Worm (Caenorhabditis elegans) whole organism, L2 larva: ENCODE data around the gene cnc-6.

Source experiments
- aly-2 ChIP-seq: fragments of 150-350 bp; optimal IDR thresholded peaks from 2 replicates; lab custom pipeline; 2014; ENCODE audit warnings: missing biosample characterization, missing genetic modification characterization
- ama-1 ChIP-seq: fragments of 150-350 bp; optimal IDR thresholded peaks from 2 replicates; lab custom pipeline; 2018; ENCODE audit warnings: inconsistent platforms
- ceh-16 ChIP-seq: fragments of 150-350 bp; optimal IDR thresholded peaks from 2 replicates; lab custom pipeline; 2014; ENCODE audit warnings: missing biosample characterization, missing genetic modification characterization
- ceh-82 ChIP-seq: fragments of 150-350 bp; optimal IDR thresholded peaks from 2 replicates; lab custom pipeline; 2014; ENCODE audit warnings: missing biosample characterization, missing genetic modification characterization
- gmeb-1 ChIP-seq: fragments of 150-350 bp; optimal IDR thresholded peaks from 2 replicates; lab custom pipeline; 2014; ENCODE audit warnings: missing biosample characterization, missing genetic modification characterization
- lin-39 ChIP-seq: fragments of 150-350 bp; optimal IDR thresholded peaks from 2 replicates; lab custom pipeline; 2014; ENCODE audit warnings: missing biosample characterization, missing genetic modification reagents, missing genetic modification characterization
- mdl-1 ChIP-seq, 2 experiments: fragments of 150-350 bp in 1 of 2; sonication (generic microtip) in 1 of 2; optimal IDR thresholded peaks; 2 replicates each; lab custom pipeline; 2017; ENCODE audit warnings: missing biosample characterization in 2 of 2, missing genetic modification characterization in 2 of 2
- nhr-237 ChIP-seq: fragments of 150-350 bp; optimal IDR thresholded peaks from 2 replicates; lab custom pipeline; 2014; ENCODE audit warnings: missing biosample characterization, missing genetic modification characterization
- nhr-6 ChIP-seq: fragments of 150-350 bp; optimal IDR thresholded peaks from 2 replicates; lab custom pipeline; 2014; ENCODE audit warnings: missing biosample characterization, missing genetic modification characterization
- nhr-77 ChIP-seq: fragments of 150-350 bp; optimal IDR thresholded peaks from 2 replicates; lab custom pipeline; 2014; ENCODE audit warnings: missing biosample characterization, missing genetic modification characterization
- unc-39 ChIP-seq: fragments of 150-350 bp; optimal IDR thresholded peaks from 2 replicates; lab custom pipeline; 2014; ENCODE audit warnings: missing biosample characterization, missing genetic modification characterization
- unc-62 ChIP-seq: fragments of 150-350 bp; optimal IDR thresholded peaks from 2 replicates; lab custom pipeline; 2014; ENCODE audit warnings: missing biosample characterization, missing genetic modification reagents, missing genetic modification characterization
- ztf-4 ChIP-seq: fragments of 150-350 bp; optimal IDR thresholded peaks from 2 replicates; lab custom pipeline; 2014; ENCODE audit warnings: missing biosample characterization, missing genetic modification characterization

- TF ChIP-seq lin-39 (no peak), ceh-82 (tag; lab: Kevin White, UChicago) (no peak), nhr-237 (tag; lab: Kevin White, UChicago) (no peak), ztf-4 (tag; lab: Kevin White, UChicago) (no peak), aly-2 (tag; lab: Kevin White, UChicago) (no peak), ceh-16 (tag; lab: Kevin White, UChicago) (no peak), unc-39 (tag; lab: Kevin White, UChicago) (no peak), ama-1 (no peak), unc-62 (no peak), nhr-77 (tag; lab: Kevin White, UChicago) (no peak), nhr-6 (no peak), gmeb-1 (tag; lab: Kevin White, UChicago) (no peak), mdl-1 (tag; optimal IDR thresholded peaks at IDR 0.05; lab: Kevin White, UChicago) (no peak)
Observed at ce11 chrIII:1754842-1755241, 8.5 kb upstream of the cnc-6 start, which contains the start of gene Y46E12A.3.
